Worm (Caenorhabditis elegans): ENCODE measurements around the gene Y42A5A.1.

Gene Y42A5A.1

DNA sequence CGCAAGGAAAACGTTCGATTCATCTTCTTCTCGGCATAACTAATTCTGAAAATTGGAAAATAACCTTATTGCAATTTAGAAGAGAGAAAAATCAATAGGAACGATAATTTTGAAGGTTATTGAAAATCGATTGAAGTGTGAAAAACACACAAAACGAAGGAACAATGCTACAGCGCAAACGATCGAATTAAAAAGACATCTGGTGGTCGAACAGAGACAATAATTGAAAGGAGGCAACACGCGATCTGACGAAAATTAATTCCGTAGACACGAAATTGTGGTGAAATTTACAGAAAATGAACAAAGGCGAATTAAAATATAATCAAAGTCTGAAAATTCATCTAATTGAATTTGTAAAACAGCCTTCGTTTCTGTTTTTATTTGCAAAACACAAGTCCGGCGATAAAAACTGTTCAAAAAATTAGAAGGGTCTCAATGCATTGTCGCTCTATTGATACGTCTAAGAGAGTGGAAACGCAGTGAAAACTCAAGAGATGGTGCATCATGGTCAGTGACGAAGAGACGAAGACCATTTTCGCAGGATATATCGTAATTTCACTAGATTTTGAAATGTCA is 48.3 kb upstream of the Y42A5A.1 start, which contains the start of gene pak-2 (continued):
- TF ChIP-seq lim-7 (GFP tag; IDR thresholded peaks at IDR 0.05): no peak
- no peak for TF ChIP-seq attf-4 (tag; optimal IDR thresholded peaks at IDR 0.05)
- TF ChIP-seq saeg-2 (GFP tag; IDR thresholded peaks at IDR 0.05): no peak
- no peak for TF ChIP-seq ctbp-1 (GFP tag; IDR thresholded peaks at IDR 0.05)
- peak; percentile 35; the same call in 1 of the 2 replicates for TF ChIP-seq dmd-6 (GFP tag; IDR thresholded peaks at IDR 0.05)
- TF ChIP-seq lin-39 (tag; optimal IDR thresholded peaks at IDR 0.05): no peak
- TF ChIP-seq fos-1 (tag; optimal IDR thresholded peaks at IDR 0.05): no peak
- 0 out of 2 replicates have a peak, but pooled peaks have one; percentile 11 for TF ChIP-seq ceh-44 (GFP tag; IDR thresholded peaks at IDR 0.05)
- no peak for TF ChIP-seq aha-1 (tag)
- no peak for TF ChIP-seq lin-1 (GFP tag; IDR thresholded peaks at IDR 0.05)
- no peak for TF ChIP-seq daf-16 (GFP tag; optimal IDR thresholded peaks at IDR 0.05)
- peak; percentile 39 for TF ChIP-seq daf-16 (tag; optimal IDR thresholded peaks at IDR 0.05)
- peak; percentile 81 for TF ChIP-seq mxl-3 (GFP tag; optimal IDR thresholded peaks at IDR 0.05)
- no peak for TF ChIP-seq ceh-20 (GFP tag; IDR thresholded peaks at IDR 0.05)
- no peak for TF ChIP-seq spr-1 (tag; optimal IDR thresholded peaks at IDR 0.05)
- 0 out of 2 replicates have a peak, but pooled peaks have one; percentile 49 for TF ChIP-seq dmd-9 (GFP tag; IDR thresholded peaks at IDR 0.05)
- TF ChIP-seq F49E8.2 (tag; optimal IDR thresholded peaks at IDR 0.05; ENCODE audit: borderline replicate concordance): no peak
- TF ChIP-seq jun-1 (tag; optimal IDR thresholded peaks at IDR 0.05): no peak
- TF ChIP-seq snpc-1.2 (GFP tag; IDR thresholded peaks at IDR 0.05): no peak
- peak; percentile 62; the same call in 1 of the 2 replicates for TF ChIP-seq ZK337.2 (GFP tag; IDR thresholded peaks at IDR 0.05)
- peak; percentile 67 for TF ChIP-seq vab-7 (GFP tag; IDR thresholded peaks at IDR 0.05)
- no peak for TF ChIP-seq Y75B8A.6 (GFP tag; IDR thresholded peaks at IDR 0.05)
- peak in 1 of 2 experiments; percentile 58 for TF ChIP-seq mdl-1 (tag; optimal IDR thresholded peaks at IDR 0.05)
- TF ChIP-seq nhr-42 (GFP tag; IDR thresholded peaks at IDR 0.05): no peak
- TF ChIP-seq madf-5 (GFP tag; IDR thresholded peaks at IDR 0.05): no peak
- TF ChIP-seq spr-3 (GFP tag; optimal IDR thresholded peaks at IDR 0.05): no peak
- TF ChIP-seq daf-12 (tag; optimal IDR thresholded peaks at IDR 0.05): no peak
- TF ChIP-seq nhr-48 (tag; optimal IDR thresholded peaks at IDR 0.05): no peak
- TF ChIP-seq mdt-29 (GFP tag; IDR thresholded peaks at IDR 0.05): no peak
- TF ChIP-seq pha-4 (GFP tag; IDR thresholded peaks at IDR 0.05): 0 out of 2 replicates have a peak, but pooled peaks have one; percentile 8
- no peak for TF ChIP-seq pha-4 (tag; optimal IDR thresholded peaks at IDR 0.05)
- peak; percentile 38 to 83 for TF ChIP-seq lsy-2 (tag; optimal IDR thresholded peaks at IDR 0.05)
- TF ChIP-seq lin-29 (GFP tag; IDR thresholded peaks at IDR 0.05): no peak
- no peak for TF ChIP-seq egl-43 (GFP tag; IDR thresholded peaks at IDR 0.05)
- TF ChIP-seq lin-13 (GFP tag; optimal IDR thresholded peaks at IDR 0.05): peak; percentile 69
- TF ChIP-seq F44E2.7 (GFP tag; IDR thresholded peaks at IDR 0.05): no peak
- TF ChIP-seq pqm-1 (tag; optimal IDR thresholded peaks at IDR 0.05): peak; percentile 0
- TF ChIP-seq hmg-1.1 (GFP tag; IDR thresholded peaks at IDR 0.05): peak; percentile 63
- TF ChIP-seq nhr-76 (tag; optimal IDR thresholded peaks at IDR 0.05): no peak
- no peak for TF ChIP-seq lin-15B (tag; optimal IDR thresholded peaks at IDR 0.05)
- TF ChIP-seq lir-3 (tag; optimal IDR thresholded peaks at IDR 0.05): no peak
- no peak for TF ChIP-seq nhr-41 (GFP tag; IDR thresholded peaks at IDR 0.05)
- no peak for TF ChIP-seq zag-1 (tag; optimal IDR thresholded peaks at IDR 0.05)
- TF ChIP-seq ztf-7 (tag; optimal IDR thresholded peaks at IDR 0.05): no peak
- TF ChIP-seq ztf-11 (tag; optimal IDR thresholded peaks at IDR 0.05): no peak
- TF ChIP-seq lin-38 (GFP tag; IDR thresholded peaks at IDR 0.05): peak; percentile 95
- no peak for TF ChIP-seq ces-1 (GFP tag; optimal IDR thresholded peaks at IDR 0.05)
- TF ChIP-seq mxl-2 (GFP tag; conservative IDR thresholded peaks at IDR 0.05): no peak
- peak; percentile 71 for TF ChIP-seq nhr-11 (tag; optimal IDR thresholded peaks at IDR 0.05)
- no peak for TF ChIP-seq php-3 (GFP tag; IDR thresholded peaks at IDR 0.05)
- TF ChIP-seq R02D3.7 (tag; optimal IDR thresholded peaks at IDR 0.05): no peak
- no peak for TF ChIP-seq snpc-4 (tag; optimal IDR thresholded peaks at IDR 0.05)
